Worm (Caenorhabditis elegans): ENCODE measurements around the gene W02B12.16.

- no peak for TF ChIP-seq fos-1 (tag; optimal IDR thresholded peaks at IDR 0.05)
- TF ChIP-seq ztf-11 (tag; optimal IDR thresholded peaks at IDR 0.05), result no peak
- no peak for TF ChIP-seq snpc-4 (tag; optimal IDR thresholded peaks at IDR 0.05)
- TF ChIP-seq nhr-11 (tag; optimal IDR thresholded peaks at IDR 0.05), result no peak
- TF ChIP-seq nhr-77 (tag; optimal IDR thresholded peaks at IDR 0.05), result no peak
- no peak for TF ChIP-seq fkh-10 (GFP tag; optimal IDR thresholded peaks at IDR 0.05)
- TF ChIP-seq pqm-1 (tag; optimal IDR thresholded peaks at IDR 0.05), result peak; percentile 33
- no peak for TF ChIP-seq lsy-12 (tag; optimal IDR thresholded peaks at IDR 0.05)
Observed at ce11 chrII:11459883-11460282, 16.4 kb downstream of the W02B12.16 start.
